Fruit fly (Drosophila melanogaster): Measurements from ENCODE around the gene IP3K2.
A peak's percentile ranks its signal among the peaks of the same experiment; 100 is the strongest.

Gene IP3K2

dm6 chrX:13368149-13368548 lies 64.7 kb downstream of the IP3K2 start, which contains the start of gene dmrt11E (continued):
- TF ChIP-seq CG5245 (GFP tag; optimal IDR thresholded peaks at IDR 0.05) (peak; percentile 49), CG12071 (GFP tag; optimal IDR thresholded peaks at IDR 0.05) (no peak), row (GFP tag; IDR thresholded peaks at IDR 0.05) (peak; percentile 81), hbn (GFP tag; IDR thresholded peaks at IDR 0.05; ENCODE audit: partially characterized antibody) (no peak), dimm (GFP tag; IDR thresholded peaks at IDR 0.05) (no peak), CG10431 (GFP tag; optimal IDR thresholded peaks at IDR 0.05) (peak; percentile 37), Sox100B (GFP tag; optimal IDR thresholded peaks at IDR 0.05) (peak; percentile 31), da (GFP tag; optimal IDR thresholded peaks at IDR 0.05) (no peak), Dek (tag; optimal IDR thresholded peaks at IDR 0.05) (peak; percentile 14), gsb-n (tag; optimal IDR thresholded peaks at IDR 0.05) (peak; percentile 70), Tbp (GFP tag; optimal IDR thresholded peaks at IDR 0.05) (no peak), Gsc (GFP tag; IDR thresholded peaks at IDR 0.05) (no peak), maf-S (GFP tag; optimal IDR thresholded peaks at IDR 0.05) (no peak), zen (tag; optimal IDR thresholded peaks at IDR 0.05) (peak; percentile 75), ERR (GFP tag; optimal IDR thresholded peaks at IDR 0.05) (no peak), CG10209 (GFP tag; optimal IDR thresholded peaks at IDR 0.05) (peak; percentile 63), CG4404 (GFP tag; IDR thresholded peaks at IDR 0.05) (peak; percentile 62), CG12942 (GFP tag; optimal IDR thresholded peaks at IDR 0.05) (no peak), fd102C (GFP tag; optimal IDR thresholded peaks at IDR 0.05) (peak; percentile 45), CG11247 (GFP tag; IDR thresholded peaks at IDR 0.05) (no peak), unc-4 (GFP tag; IDR thresholded peaks at IDR 0.05; ENCODE audit: partially characterized antibody) (no peak), HmgD (GFP tag; optimal IDR thresholded peaks at IDR 0.05) (no peak), kni (GFP tag; optimal IDR thresholded peaks at IDR 0.05) (no peak), Dref (GFP tag; IDR thresholded peaks at IDR 0.05) (no peak), NFAT (GFP tag; IDR thresholded peaks at IDR 0.05) (no peak), Jarid2 (GFP tag; optimal IDR thresholded peaks at IDR 0.05) (no peak), CG9876 (GFP tag; optimal IDR thresholded peaks at IDR 0.05) (no peak), bcd (GFP tag; optimal IDR thresholded peaks at IDR 0.05) (peak; percentile 27), lov (optimal IDR thresholded peaks at IDR 0.05) (no peak), lov (GFP tag; IDR thresholded peaks at IDR 0.05) (peak; percentile 66; the same call in 1 of the 3 replicates), CG8924 (tag; optimal IDR thresholded peaks at IDR 0.05) (peak; percentile 80), gce (GFP tag; IDR thresholded peaks at IDR 0.05) (0 out of 3 replicates have a peak, but pooled peaks have one; percentile 26), CG10565 (GFP tag; optimal IDR thresholded peaks at IDR 0.05) (no peak), bigmax (GFP tag; optimal IDR thresholded peaks at IDR 0.05) (no peak), CG8290 (GFP tag; optimal IDR thresholded peaks at IDR 0.05) (peak; percentile 22), CG8290 (tag; optimal IDR thresholded peaks at IDR 0.05) (no peak), cg (GFP tag; optimal IDR thresholded peaks at IDR 0.05) (no peak), Trl (optimal IDR thresholded peaks at IDR 0.05) (no peak), Trl (GFP tag; optimal IDR thresholded peaks at IDR 0.05) (no peak), sob (GFP tag; IDR thresholded peaks at IDR 0.05) (peak; percentile 45; the same call in 1 of the 2 replicates), eve (GFP tag; optimal IDR thresholded peaks at IDR 0.05) (no peak), Ravus (GFP tag; IDR thresholded peaks at IDR 0.05) (no peak), Atf-2 (GFP tag; optimal IDR thresholded peaks at IDR 0.05) (no peak), Vsx1 (GFP tag; optimal IDR thresholded peaks at IDR 0.05) (no peak), so (GFP tag; IDR thresholded peaks at IDR 0.05) (no peak), Lim3 (GFP tag; IDR thresholded peaks at IDR 0.05) (no peak), CG4820 (GFP tag; optimal IDR thresholded peaks at IDR 0.05) (peak; percentile 59), Dll (GFP tag; IDR thresholded peaks at IDR 0.05; ENCODE audit: partially characterized antibody) (no peak), cas (GFP tag; IDR thresholded peaks at IDR 0.05) (no peak), CG10147 (GFP tag; optimal IDR thresholded peaks at IDR 0.05) (no peak), GATAe (GFP tag; conservative IDR thresholded peaks at IDR 0.05) (no peak), CG13894 (tag; optimal IDR thresholded peaks at IDR 0.05) (no peak), caup (GFP tag; optimal IDR thresholded peaks at IDR 0.05; ENCODE audit: severe bottlenecking) (no peak)

Measured in whole organism, embryonic.